Fruit fly (Drosophila melanogaster) whole organism, embryonic: ENCODE measurements around the gene CG15012.

Source experiments
- CG10267 ChIP-seq: fragments of 200-800 bp; sonication (Bioruptor generic); optimal IDR thresholded peaks from 2 replicates; lab custom pipeline; 2018; ENCODE audit warnings: missing biosample characterization, mild to moderate bottlenecking, missing genetic modification characterization, moderate library complexity
- CG11247 ChIP-seq: fragments of 200-800 bp; sonication (Bioruptor generic); IDR thresholded peaks from 2 replicates; pipeline ENCODE4 v1.3.6; 2022; ENCODE audit warnings: missing biosample characterization, missing genetic modification characterization
- CG12391 ChIP-seq: fragments of 200-800 bp; sonication (Bioruptor generic); optimal IDR thresholded peaks from 3 replicates; lab custom pipeline; 2018; ENCODE audit warnings: missing biosample characterization, mild to moderate bottlenecking, missing genetic modification characterization, moderate library complexity
- CG12659 ChIP-seq: fragments of 200-800 bp; sonication (Bioruptor generic); optimal IDR thresholded peaks from 3 replicates; lab custom pipeline; 2017; ENCODE audit warnings: mild to moderate bottlenecking, missing biosample characterization, missing genetic modification reagents, missing genetic modification characterization
- CG13123 ChIP-seq: fragments of 200-800 bp; sonication (Bioruptor generic); optimal IDR thresholded peaks from 2 replicates; lab custom pipeline; 2016; ENCODE audit warnings: missing biosample characterization, missing genetic modification characterization
- CG14441 ChIP-seq: fragments of 200-800 bp; sonication (Bioruptor generic); IDR thresholded peaks from 2 replicates; pipeline ENCODE4 v1.3.6; 2022; ENCODE audit warnings: missing biosample characterization, missing genetic modification characterization
- CG16779 ChIP-seq: fragments of 200-800 bp; sonication (Bioruptor generic); IDR thresholded peaks from 2 replicates; pipeline ENCODE4 v1.3.6; 2022; ENCODE audit warnings: missing biosample characterization, missing genetic modification characterization
- CG17359 ChIP-seq: fragments of 200-800 bp; sonication (Bioruptor generic); optimal IDR thresholded peaks from 3 replicates; lab custom pipeline; 2018; ENCODE audit warnings: missing biosample characterization, mild to moderate bottlenecking, missing genetic modification characterization, moderate library complexity
- CG2202 ChIP-seq: fragments of 200-800 bp; sonication (Bioruptor generic); optimal IDR thresholded peaks from 2 replicates; lab custom pipeline; 2018; ENCODE audit warnings: missing biosample characterization, mild to moderate bottlenecking, missing genetic modification characterization
- CG5180 ChIP-seq: fragments of 200-800 bp; sonication (Bioruptor generic); optimal IDR thresholded peaks from 3 replicates; lab custom pipeline; 2017; ENCODE audit warnings: missing biosample characterization, missing genetic modification characterization, mild to moderate bottlenecking, moderate library complexity, missing genetic modification reagents
- CG5953 ChIP-seq: fragments of 200-800 bp; sonication (Bioruptor generic); IDR thresholded peaks from 2 replicates; pipeline ENCODE4 v1.3.6; 2022; ENCODE audit warnings: missing biosample characterization, missing genetic modification characterization
- CG6175 ChIP-seq: fragments of 200-800 bp; sonication (Bioruptor generic); IDR thresholded peaks from 3 replicates; pipeline ENCODE4 v1.3.6; 2022; ENCODE audit warnings: missing biosample characterization, missing genetic modification characterization
- CG6654 ChIP-seq: fragments of 200-800 bp; sonication (Bioruptor generic); optimal IDR thresholded peaks from 2 replicates; lab custom pipeline; 2017; ENCODE audit warnings: missing biosample characterization, mild to moderate bottlenecking, missing genetic modification characterization
- CG7928 ChIP-seq: fragments of 200-800 bp; sonication (Bioruptor generic); optimal IDR thresholded peaks from 2 replicates; lab custom pipeline; 2017; ENCODE audit warnings: missing biosample characterization, mild to moderate bottlenecking, missing genetic modification characterization
- CG8388 ChIP-seq: fragments of 200-800 bp; sonication (Bioruptor generic); optimal IDR thresholded peaks from 2 replicates; lab custom pipeline; 2019; ENCODE audit warnings: missing biosample characterization, mild to moderate bottlenecking, missing genetic modification characterization, moderate library complexity
- CG8765 ChIP-seq: fragments of 200-800 bp; sonication (Bioruptor generic); IDR thresholded peaks from 2 replicates; pipeline ENCODE4 v1.3.6; 2022; ENCODE audit warnings: missing biosample characterization, missing genetic modification characterization
- CG9932 ChIP-seq: fragments of 200-800 bp; sonication (Bioruptor generic); IDR thresholded peaks from 2 replicates; pipeline ENCODE4 v1.3.6; 2022; ENCODE audit warnings: missing biosample characterization, missing genetic modification characterization
- D19A ChIP-seq: fragments of 200-800 bp; optimal IDR thresholded peaks from 3 replicates; lab custom pipeline; 2019; ENCODE audit warnings: missing biosample characterization, mild to moderate bottlenecking, missing genetic modification characterization, moderate library complexity
- Dad ChIP-seq: fragments of 200-800 bp; sonication (Bioruptor generic); optimal IDR thresholded peaks from 3 replicates; lab custom pipeline; 2016; ENCODE audit warnings: missing biosample characterization, missing genetic modification characterization
- Dbx ChIP-seq: fragments of 200-800 bp; sonication (Bioruptor generic); IDR thresholded peaks from 3 replicates; pipeline ENCODE4 v1.3.6; 2022; ENCODE audit warnings: missing biosample characterization, missing genetic modification characterization
- HmgD ChIP-seq: fragments of 200-800 bp; sonication (Bioruptor generic); optimal IDR thresholded peaks from 3 replicates; lab custom pipeline; 2016; ENCODE audit warnings: missing biosample characterization, missing genetic modification characterization
- Hmr ChIP-seq: fragments of 200-800 bp; sonication (Bioruptor generic); optimal IDR thresholded peaks from 3 replicates; lab custom pipeline; 2017; ENCODE audit warnings: mild to moderate bottlenecking, missing biosample characterization, missing genetic modification reagents, missing genetic modification characterization
- Med ChIP-seq: fragments of 200-800 bp; sonication (Bioruptor generic); peaks from one replicate; lab custom pipeline; 2016; ENCODE audit warnings: missing biosample characterization, missing genetic modification characterization, mild to moderate bottlenecking, inconsistent platforms, moderate library complexity
- Neu2 ChIP-seq: fragments of 200-800 bp; sonication (Bioruptor generic); optimal IDR thresholded peaks from 3 replicates; lab custom pipeline; 2016; ENCODE audit warnings: missing biosample characterization, missing genetic modification characterization, borderline replicate concordance
- Nf-YB ChIP-seq: fragments of 200-800 bp; sonication (Bioruptor generic); optimal IDR thresholded peaks from 3 replicates; lab custom pipeline; 2019; ENCODE audit warnings: missing biosample characterization, mild to moderate bottlenecking, missing genetic modification characterization, moderate library complexity
- Oli ChIP-seq: fragments of 200-800 bp; sonication (Bioruptor generic); optimal IDR thresholded peaks from 2 replicates; lab custom pipeline; 2018; ENCODE audit warnings: missing biosample characterization, mild to moderate bottlenecking, missing genetic modification characterization, moderate library complexity
- ab ChIP-seq: fragments of 200-800 bp; sonication (Bioruptor generic); optimal IDR thresholded peaks from 2 replicates; lab custom pipeline; 2016; ENCODE audit warnings: missing biosample characterization, missing genetic modification characterization
- ac ChIP-seq: fragments of 200-800 bp; sonication (Bioruptor generic); optimal IDR thresholded peaks from 3 replicates; lab custom pipeline; 2017; ENCODE audit warnings: missing biosample characterization, mild to moderate bottlenecking, missing genetic modification characterization
- ara ChIP-seq: fragments of 200-800 bp; sonication (Bioruptor generic); IDR thresholded peaks from 2 replicates; pipeline ENCODE4 v1.3.6; 2022; ENCODE audit warnings: missing biosample characterization, missing genetic modification characterization
- bab2 ChIP-seq: fragments of 200-800 bp; sonication (Bioruptor generic); optimal IDR thresholded peaks from 2 replicates; lab custom pipeline; 2016; ENCODE audit warnings: missing biosample characterization, missing genetic modification characterization
- cas ChIP-seq: fragments of 200-800 bp; sonication (Bioruptor generic); IDR thresholded peaks from 2 replicates; pipeline ENCODE4 v1.3.6; 2022; ENCODE audit warnings: missing biosample characterization, missing genetic modification characterization
- caup ChIP-seq: fragments of 200-800 bp; sonication (Bioruptor generic); optimal IDR thresholded peaks from 3 replicates; lab custom pipeline; 2017; ENCODE audit warnings: missing biosample characterization, mild to moderate bottlenecking, missing genetic modification characterization, moderate library complexity; ENCODE audit not compliant: severe bottlenecking
- ci ChIP-seq: fragments of 200-800 bp; sonication (Bioruptor generic); IDR thresholded peaks from 3 replicates; pipeline ENCODE4 v1.3.6; 2022; ENCODE audit warnings: missing biosample characterization, missing genetic modification characterization
- corto ChIP-seq: fragments of 200-800 bp; sonication (Bioruptor generic); optimal IDR thresholded peaks from 2 replicates; lab custom pipeline; 2016; ENCODE audit warnings: missing biosample characterization, mild to moderate bottlenecking, missing genetic modification characterization, moderate library complexity
- dysf ChIP-seq: fragments of 200-800 bp; sonication (Bioruptor generic); IDR thresholded peaks from 3 replicates; pipeline ENCODE4 v1.3.6; 2022; ENCODE audit warnings: missing biosample characterization, missing genetic modification characterization
- fu2 ChIP-seq: fragments of 200-800 bp; sonication (Bioruptor generic); optimal IDR thresholded peaks from 2 replicates; lab custom pipeline; 2016; ENCODE audit warnings: missing biosample characterization, missing genetic modification characterization
- h ChIP-seq: fragments of >200 bp; optimal IDR thresholded peaks from 2 replicates; lab custom pipeline; 2017
- hkb ChIP-seq, 2 experiments: fragments of 200-800 bp in 1 of 2; fragments of >200 bp in 1 of 2; sonication (Bioruptor generic) in 1 of 2; IDR thresholded peaks in 1 of 2; optimal IDR thresholded peaks in 1 of 2; 2 replicates each; pipeline versions ENCODE4 v1.3.6 to Lab custom; 2017 to 2022; ENCODE audit warnings: missing biosample characterization in 1 of 2, missing genetic modification characterization in 1 of 2
- ind ChIP-seq: fragments of 200-800 bp; sonication (Bioruptor generic); optimal IDR thresholded peaks from 3 replicates; lab custom pipeline; 2016; ENCODE audit warnings: missing biosample characterization, missing genetic modification characterization
- knrl ChIP-seq: fragments of 200-800 bp; sonication (Bioruptor generic); IDR thresholded peaks from 3 replicates; pipeline ENCODE4 v1.3.6; 2022; ENCODE audit warnings: missing biosample characterization, missing genetic modification characterization; ENCODE audit not compliant: partially characterized antibody
- lbe ChIP-seq: fragments of 200-800 bp; sonication (Bioruptor generic); optimal IDR thresholded peaks from 2 replicates; lab custom pipeline; 2016; ENCODE audit warnings: missing biosample characterization, mild to moderate bottlenecking, missing genetic modification characterization
- pan ChIP-seq, 4 experiments: fragments of >200 bp in 3 of 4; fragments of 200-800 bp in 1 of 4; sonication (Bioruptor generic) in 1 of 4; optimal IDR thresholded peaks in 3 of 4; IDR thresholded peaks in 1 of 4; 2 replicates each; pipeline versions ENCODE4 v1.3.6 to Lab custom; 2017 to 2022; ENCODE audit warnings: missing biosample characterization in 2 of 4, missing genetic modification characterization in 2 of 4, mixed read lengths in 1 of 4
- sqz ChIP-seq: fragments of 200-800 bp; sonication (Bioruptor generic); optimal IDR thresholded peaks from 3 replicates; lab custom pipeline; 2018; ENCODE audit warnings: missing biosample characterization, mild to moderate bottlenecking, missing genetic modification characterization
- sug ChIP-seq: fragments of 200-800 bp; optimal IDR thresholded peaks from 2 replicates; lab custom pipeline; 2019; ENCODE audit warnings: missing biosample characterization, mild to moderate bottlenecking, missing genetic modification characterization, moderate library complexity
- tup ChIP-seq: fragments of 200-800 bp; sonication (Bioruptor generic); optimal IDR thresholded peaks from 2 replicates; lab custom pipeline; 2016; ENCODE audit warnings: missing biosample characterization, mild to moderate bottlenecking, missing genetic modification characterization, moderate library complexity
- unpg ChIP-seq: fragments of 200-800 bp; sonication (Bioruptor generic); optimal IDR thresholded peaks from 3 replicates; lab custom pipeline; 2018; ENCODE audit warnings: missing biosample characterization, mild to moderate bottlenecking, missing genetic modification characterization, moderate library complexity
- vnd ChIP-seq: fragments of 200-800 bp; sonication (Bioruptor generic); IDR thresholded peaks from 3 replicates; pipeline ENCODE4 v1.3.6; 2022; ENCODE audit warnings: missing biosample characterization, missing genetic modification characterization; ENCODE audit not compliant: partially characterized antibody
- vvl ChIP-seq: fragments of 200-800 bp; sonication (Bioruptor generic); IDR thresholded peaks from 2 replicates; pipeline ENCODE4 v1.3.6; 2022; ENCODE audit warnings: missing biosample characterization, missing genetic modification characterization
- wek ChIP-seq: fragments of 200-800 bp; sonication (Bioruptor generic); optimal IDR thresholded peaks from 3 replicates; lab custom pipeline; 2018; ENCODE audit warnings: missing biosample characterization, mild to moderate bottlenecking, missing genetic modification characterization, moderate library complexity

The CG15012 gene

dm6 chr3L:4254301-4254834 lies 37.7 kb downstream of the CG15012 start, which contains the start of the genes ago and CG1265 (continued):
- TF ChIP-seq CG14441 (GFP tag; lab: Robert Waterston, UW) = peak; percentile 39; the same call in 1 of the 2 replicates
- TF ChIP-seq CG6654 (GFP tag; lab: Kevin White, UChicago) = no peak
- peak; percentile 62 for TF ChIP-seq D19A (tag; lab: Kevin White, UChicago)
- no peak for TF ChIP-seq CG7928
- TF ChIP-seq CG13123 (GFP tag; lab: Kevin White, UChicago) = no peak
- peak; percentile 7 for TF ChIP-seq unpg
- TF ChIP-seq wek (GFP tag; lab: Kevin White, UChicago) = no peak
- TF ChIP-seq CG16779 (GFP tag; lab: Robert Waterston, UW) = no peak
- TF ChIP-seq vvl (GFP tag; lab: Robert Waterston, UW) = peak; percentile 34; the same call in 1 of the 2 replicates
- no peak for TF ChIP-seq lbe (GFP tag; lab: Kevin White, UChicago)
- TF ChIP-seq knrl (GFP tag; lab: Robert Waterston, UW) = 0 out of 3 replicates have a peak, but pooled peaks have one; percentile 30
- no peak for TF ChIP-seq CG11247
- no peak for TF ChIP-seq CG6175
- TF ChIP-seq sqz (GFP tag; lab: Kevin White, UChicago) = peak; percentile 53
- peak; percentile 6; the same call in 1 of the 3 replicates for TF ChIP-seq ci (GFP tag; lab: Robert Waterston, UW)
- no peak for TF ChIP-seq cas (GFP tag; lab: Robert Waterston, UW)
- peak; percentile 5 for TF ChIP-seq Nf-YB
- TF ChIP-seq sug (tag; lab: Kevin White, UChicago) = peak; percentile 43
- TF ChIP-seq Neu2 (GFP tag; lab: Kevin White, UChicago) = no peak
- no peak for TF ChIP-seq tup (GFP tag; lab: Kevin White, UChicago)
- TF ChIP-seq CG12391 (tag; lab: Kevin White, UChicago) = peak; percentile 54
- no peak for TF ChIP-seq fu2
- TF ChIP-seq CG2202 (tag; lab: Kevin White, UChicago) = no peak
- 0 out of 2 replicates have a peak, but pooled peaks have one; percentile 31 for TF ChIP-seq ara
- TF ChIP-seq HmgD (GFP tag; lab: Kevin White, UChicago) = no peak
- peak; percentile 14 for TF ChIP-seq ab (GFP tag; lab: Kevin White, UChicago)
- no peak for TF ChIP-seq hkb (optimal IDR thresholded peaks at IDR 0.05; lab: Kevin White, UChicago)
- TF ChIP-seq hkb (GFP tag; IDR thresholded peaks at IDR 0.05; lab: Robert Waterston, UW) = no peak
- TF ChIP-seq CG5180 (GFP tag; lab: Kevin White, UChicago) = peak; percentile 2
- peak; percentile 72 for TF ChIP-seq CG9932 (GFP tag; lab: Robert Waterston, UW)
- TF ChIP-seq Hmr (GFP tag; lab: Kevin White, UChicago) = peak; percentile 55
- TF ChIP-seq CG5953 = no peak
- TF ChIP-seq Oli = peak; percentile 31
- TF ChIP-seq caup (GFP tag; lab: Kevin White, UChicago) = peak; percentile 10
- peak; percentile 40; the same call in 1 of the 3 replicates for TF ChIP-seq dysf
- peak; percentile 24 for TF ChIP-seq CG8388 (GFP tag; lab: Kevin White, UChicago)
- TF ChIP-seq ind (GFP tag; lab: Kevin White, UChicago) = peak; percentile 28
- no peak for TF ChIP-seq CG8765 (GFP tag; lab: Robert Waterston, UW)
- TF ChIP-seq Dad (GFP tag; lab: Kevin White, UChicago) = no peak
- TF ChIP-seq Med = peak; percentile 74
- TF ChIP-seq h = no peak
- no peak; the same call in 2 of the 3 replicates for TF ChIP-seq vnd (GFP tag; lab: Robert Waterston, UW)
- TF ChIP-seq CG17359 (tag; lab: Kevin White, UChicago) = no peak
- TF ChIP-seq corto (GFP tag; lab: Kevin White, UChicago) = no peak
- peak; percentile 27 for TF ChIP-seq bab2 (GFP tag; lab: Kevin White, UChicago)
- no peak for TF ChIP-seq pan (optimal IDR thresholded peaks at IDR 0.05; lab: Kevin White, UChicago)
- peak in 1 of 2 experiments; percentile 39 for TF ChIP-seq pan (GFP tag; optimal IDR thresholded peaks at IDR 0.05 in 1 of 2, IDR thresholded peaks at IDR 0.05 in 1 of 2)
- TF ChIP-seq CG12659 (GFP tag; lab: Kevin White, UChicago) = peak; percentile 54
- TF ChIP-seq CG10267 (tag; lab: Kevin White, UChicago) = peak; percentile 38
- TF ChIP-seq ac = no peak
- TF ChIP-seq Dbx (GFP tag; lab: Robert Waterston, UW) = 0 out of 3 replicates have a peak, but pooled peaks have one; percentile 32
